Worm (Caenorhabditis elegans): ENCODE results near the gene lgc-23.

ce11 chrX:12037978-12038377 is 27.0 kb upstream of the lgc-23 start:
- TF ChIP-seq aha-1 (tag) (no peak), lin-15B (tag; optimal IDR thresholded peaks at IDR 0.05) (no peak), ceh-32 (tag; optimal IDR thresholded peaks at IDR 0.05; ENCODE audit: poor library complexity) (no peak), unc-62 (GFP tag; optimal IDR thresholded peaks at IDR 0.05 in 1 of 2) (no peak), unc-62 (tag; optimal IDR thresholded peaks at IDR 0.05) (no peak), lsy-2 (tag; optimal IDR thresholded peaks at IDR 0.05) (no peak), pha-4 (GFP tag; IDR thresholded peaks at IDR 0.05) (no peak), pha-4 (tag; optimal IDR thresholded peaks at IDR 0.05) (no peak), nhr-48 (tag; optimal IDR thresholded peaks at IDR 0.05) (no peak), nhr-11 (tag; optimal IDR thresholded peaks at IDR 0.05) (no peak), lin-39 (tag; optimal IDR thresholded peaks at IDR 0.05) (no peak)

All from whole organism, L4 larva.